Comparison of ENCODE assay signal across 6 fruit fly cellular contexts in genomic region chrX:10805651-10806191, dm6.
TF ChIP-seq lines count a peak whose summit lies in the region.

No protein-coding gene starts in this region.

- TF ChIP-seq CTCF in whole organism, embryonic (GFP tag; optimal IDR thresholded peaks at IDR 0.05; lab: Kevin White, UChicago): no peak

TF ChIP-seq in whole organism, 6 proteins besides CTCF, POLR2A, EP300 and RAD21:
- TF ChIP-seq Dll (optimal IDR thresholded peaks at IDR 0.05; lab: Kevin White, UChicago): peak; percentile 71
- no peak for TF ChIP-seq usp (GFP tag; optimal IDR thresholded peaks at IDR 0.05; lab: Kevin White, UChicago)
- TF ChIP-seq EcR (GFP tag; optimal IDR thresholded peaks at IDR 0.05; lab: Kevin White, UChicago): no peak

TF ChIP-seq in whole organism, adult, 20 proteins besides CTCF, POLR2A, EP300 and RAD21:
- no peak for TF ChIP-seq CG33017 (tag; optimal IDR thresholded peaks at IDR 0.05; lab: Kevin White, UChicago)
- TF ChIP-seq Clk (GFP tag; optimal IDR thresholded peaks at IDR 0.05; lab: Kevin White, UChicago): no peak
- no peak for TF ChIP-seq CG7045 (GFP tag; optimal IDR thresholded peaks at IDR 0.05; lab: Kevin White, UChicago)
- no peak for TF ChIP-seq CG12768 (GFP tag; optimal IDR thresholded peaks at IDR 0.05; lab: Kevin White, UChicago)
- peak; percentile 90 for TF ChIP-seq tj (GFP tag; optimal IDR thresholded peaks at IDR 0.05; lab: Kevin White, UChicago)
- TF ChIP-seq pad (GFP tag; optimal IDR thresholded peaks at IDR 0.05; lab: Kevin White, UChicago): peak; percentile 82
- TF ChIP-seq bab1 (GFP tag; optimal IDR thresholded peaks at IDR 0.05; lab: Kevin White, UChicago): no peak
- peak; percentile 76 for TF ChIP-seq kay (GFP tag; lab: Kevin White, UChicago; ENCODE audit: borderline replicate concordance)
- TF ChIP-seq CG1620 (GFP tag; optimal IDR thresholded peaks at IDR 0.05; lab: Kevin White, UChicago): no peak
- TF ChIP-seq ovo (GFP tag; optimal IDR thresholded peaks at IDR 0.05; lab: Kevin White, UChicago): peak; percentile 94
- TF ChIP-seq CG14711 (tag; optimal IDR thresholded peaks at IDR 0.05; lab: Kevin White, UChicago): peak; percentile 88
- TF ChIP-seq cnc (optimal IDR thresholded peaks at IDR 0.05; lab: Kevin White, UChicago): no peak
- no peak for TF ChIP-seq CG5204 (GFP tag; optimal IDR thresholded peaks at IDR 0.05; lab: Kevin White, UChicago)
- TF ChIP-seq cic (GFP tag; optimal IDR thresholded peaks at IDR 0.05; lab: Kevin White, UChicago): no peak
- TF ChIP-seq Mnt (GFP tag; optimal IDR thresholded peaks at IDR 0.05; lab: Kevin White, UChicago): peak; percentile 74

TF ChIP-seq in whole organism, embryonic, 481 proteins besides CTCF, POLR2A, EP300 and RAD21 (continues in another document):
- peak; percentile 55 for TF ChIP-seq Dref (GFP tag; IDR thresholded peaks at IDR 0.05; lab: Robert Waterston, UW)
- TF ChIP-seq ham (GFP tag; IDR thresholded peaks at IDR 0.05; lab: Robert Waterston, UW): no peak
- TF ChIP-seq CG7357 (GFP tag; IDR thresholded peaks at IDR 0.05; lab: Robert Waterston, UW): no peak
- TF ChIP-seq Scr (GFP tag; IDR thresholded peaks at IDR 0.05; lab: Robert Waterston, UW; ENCODE audit: partially characterized antibody): peak; percentile 63
- no peak for TF ChIP-seq CG8290 (GFP tag; optimal IDR thresholded peaks at IDR 0.05; lab: Kevin White, UChicago)
- TF ChIP-seq CG8290 (tag; optimal IDR thresholded peaks at IDR 0.05; lab: Kevin White, UChicago): peak in 1 of 2 experiments; percentile 6
- TF ChIP-seq bbx (GFP tag; IDR thresholded peaks at IDR 0.05; lab: Robert Waterston, UW; ENCODE audit: partially characterized antibody): peak; percentile 54
- TF ChIP-seq Trl (optimal IDR thresholded peaks at IDR 0.05; lab: Kevin White, UChicago): peak; percentile 66 to 82
- TF ChIP-seq Trl (GFP tag; optimal IDR thresholded peaks at IDR 0.05; lab: Kevin White, UChicago): no peak
- peak; percentile 59 for TF ChIP-seq amos (GFP tag; IDR thresholded peaks at IDR 0.05; lab: Robert Waterston, UW; ENCODE audit: partially characterized antibody)
- TF ChIP-seq CG16813 (GFP tag; IDR thresholded peaks at IDR 0.05; lab: Robert Waterston, UW; ENCODE audit: partially characterized antibody): peak; percentile 61
- TF ChIP-seq dm (GFP tag; optimal IDR thresholded peaks at IDR 0.05; lab: Kevin White, UChicago): peak; percentile 65
- peak; percentile 18 for TF ChIP-seq HmgZ (tag; optimal IDR thresholded peaks at IDR 0.05; lab: Kevin White, UChicago)
- TF ChIP-seq en (GFP tag; optimal IDR thresholded peaks at IDR 0.05; lab: Kevin White, UChicago): no peak
- no peak for TF ChIP-seq CG13894 (tag; optimal IDR thresholded peaks at IDR 0.05; lab: Kevin White, UChicago)
- TF ChIP-seq CG1024 (GFP tag; IDR thresholded peaks at IDR 0.05; lab: Robert Waterston, UW): no peak
- no peak for TF ChIP-seq odd (GFP tag; optimal IDR thresholded peaks at IDR 0.05; lab: Kevin White, UChicago)
- peak; percentile 29 for TF ChIP-seq Deaf1 (tag; optimal IDR thresholded peaks at IDR 0.05; lab: Kevin White, UChicago)

TF ChIP-seq in whole organism, prepupa, 60 proteins besides CTCF, POLR2A, EP300 and RAD21 (continues in another document):
- TF ChIP-seq ss (GFP tag; optimal IDR thresholded peaks at IDR 0.05; lab: Kevin White, UChicago) (peak; percentile 94), pdm3 (GFP tag; optimal IDR thresholded peaks at IDR 0.05; lab: Kevin White, UChicago) (peak; percentile 54), Sox102F (GFP tag; optimal IDR thresholded peaks at IDR 0.05; lab: Kevin White, UChicago) (peak; percentile 75), fd59A (GFP tag; optimal IDR thresholded peaks at IDR 0.05; lab: Kevin White, UChicago) (peak; percentile 39), CG9139 (GFP tag; optimal IDR thresholded peaks at IDR 0.05; lab: Kevin White, UChicago) (peak; percentile 93), CG3919 (GFP tag; optimal IDR thresholded peaks at IDR 0.05; lab: Kevin White, UChicago) (peak; percentile 40), Hr38 (GFP tag; optimal IDR thresholded peaks at IDR 0.05; lab: Kevin White, UChicago) (no peak), spab (GFP tag; optimal IDR thresholded peaks at IDR 0.05; lab: Kevin White, UChicago) (peak; percentile 83), Eip93F (GFP tag; optimal IDR thresholded peaks at IDR 0.05; lab: Kevin White, UChicago) (no peak), CG10631 (GFP tag; optimal IDR thresholded peaks at IDR 0.05; lab: Kevin White, UChicago) (peak; percentile 11), CG15336 (GFP tag; IDR thresholded peaks at IDR 0.05; lab: Robert Waterston, UW) (peak; percentile 50), svp (GFP tag; lab: Kevin White, UChicago) (peak; percentile 76), Smox (GFP tag; optimal IDR thresholded peaks at IDR 0.05; lab: Kevin White, UChicago) (peak; percentile 47), CG10669 (GFP tag; optimal IDR thresholded peaks at IDR 0.05; lab: Kevin White, UChicago) (peak; percentile 76), Ets21C (GFP tag; optimal IDR thresholded peaks at IDR 0.05; lab: Kevin White, UChicago) (no peak), esn (GFP tag; optimal IDR thresholded peaks at IDR 0.05; lab: Kevin White, UChicago) (peak; percentile 42), CG6808 (GFP tag; optimal IDR thresholded peaks at IDR 0.05; lab: Kevin White, UChicago) (peak; percentile 90), CG1621 (tag; optimal IDR thresholded peaks at IDR 0.05; lab: Kevin White, UChicago) (peak; percentile 85), fd85E (GFP tag; optimal IDR thresholded peaks at IDR 0.05; lab: Kevin White, UChicago) (no peak), Blimp-1 (GFP tag; optimal IDR thresholded peaks at IDR 0.05; lab: Kevin White, UChicago) (peak; percentile 95)

TF ChIP-seq in whole organism, pupa, 21 proteins besides CTCF, POLR2A, EP300 and RAD21:
- TF ChIP-seq CG32121 (GFP tag; IDR thresholded peaks at IDR 0.05; lab: Robert Waterston, UW) (peak; percentile 83), CG12605 (GFP tag; IDR thresholded peaks at IDR 0.05; lab: Robert Waterston, UW) (peak; percentile 93), rn (GFP tag; IDR thresholded peaks at IDR 0.05; lab: Robert Waterston, UW) (peak; percentile 57; the same call in 1 of the 2 replicates), CG10348 (GFP tag; IDR thresholded peaks at IDR 0.05; lab: Robert Waterston, UW) (no peak), D1 (tag; optimal IDR thresholded peaks at IDR 0.05; lab: Kevin White, UChicago) (peak; percentile 50), CG8159 (tag; optimal IDR thresholded peaks at IDR 0.05; lab: Kevin White, UChicago) (peak; percentile 81), CG9948 (tag; optimal IDR thresholded peaks at IDR 0.05; lab: Kevin White, UChicago) (peak; percentile 47), Snoo (tag; optimal IDR thresholded peaks at IDR 0.05; lab: Kevin White, UChicago) (peak; percentile 72), CG14655 (GFP tag; optimal IDR thresholded peaks at IDR 0.05; lab: Kevin White, UChicago) (peak; percentile 69), CG15710 (tag; optimal IDR thresholded peaks at IDR 0.05; lab: Kevin White, UChicago) (peak; percentile 80), Ets98B (GFP tag; IDR thresholded peaks at IDR 0.05; lab: Robert Waterston, UW) (peak; percentile 74), CG8301 (tag; optimal IDR thresholded peaks at IDR 0.05; lab: Kevin White, UChicago) (peak; percentile 50), Pif1B (GFP tag; optimal IDR thresholded peaks at IDR 0.05; lab: Kevin White, UChicago) (peak; percentile 80), CG13204 (GFP tag; optimal IDR thresholded peaks at IDR 0.05; lab: Kevin White, UChicago) (peak; percentile 83), gl (tag; optimal IDR thresholded peaks at IDR 0.05; lab: Kevin White, UChicago) (peak; percentile 95), Pif1A (GFP tag; optimal IDR thresholded peaks at IDR 0.05; lab: Kevin White, UChicago) (peak; percentile 81), CG4496 (GFP tag; IDR thresholded peaks at IDR 0.05; lab: Robert Waterston, UW) (peak; percentile 92), EcR (GFP tag; optimal IDR thresholded peaks at IDR 0.05; lab: Kevin White, UChicago) (peak; percentile 63), fd96Ca (GFP tag; IDR thresholded peaks at IDR 0.05; lab: Robert Waterston, UW) (peak; percentile 76; the same call in 2 of the 3 replicates), CG17806 (tag; optimal IDR thresholded peaks at IDR 0.05; lab: Kevin White, UChicago) (peak; percentile 69), CG34367 (tag; optimal IDR thresholded peaks at IDR 0.05; lab: Kevin White, UChicago) (peak; percentile 80)

TF ChIP-seq in whole organism, wandering third instar larva, 38 proteins besides CTCF, POLR2A, EP300 and RAD21 (continues in another document):
- TF ChIP-seq dl (GFP tag; optimal IDR thresholded peaks at IDR 0.05; lab: Kevin White, UChicago; ENCODE audit: insufficient read depth in 1 of 2, partially characterized antibody in 2 of 2) (peak; percentile 65 to 73), Dfd (GFP tag; optimal IDR thresholded peaks at IDR 0.05; lab: Kevin White, UChicago) (no peak), br (GFP tag; optimal IDR thresholded peaks at IDR 0.05; lab: Kevin White, UChicago) (peak; percentile 51), dsf (GFP tag; optimal IDR thresholded peaks at IDR 0.05; lab: Kevin White, UChicago; ENCODE audit: borderline replicate concordance) (no peak), psq (GFP tag; optimal IDR thresholded peaks at IDR 0.05; lab: Kevin White, UChicago) (peak; percentile 95), dmrt93B (GFP tag; optimal IDR thresholded peaks at IDR 0.05; lab: Kevin White, UChicago) (peak; percentile 17), foxo (GFP tag; optimal IDR thresholded peaks at IDR 0.05; lab: Kevin White, UChicago) (peak in 1 of 2 experiments; percentile 13), Jra (GFP tag; optimal IDR thresholded peaks at IDR 0.05; lab: Kevin White, UChicago) (peak; percentile 23), tai (GFP tag; optimal IDR thresholded peaks at IDR 0.05; lab: Kevin White, UChicago) (no peak), OdsH (GFP tag; optimal IDR thresholded peaks at IDR 0.05; lab: Kevin White, UChicago) (peak; percentile 11), pan (optimal IDR thresholded peaks at IDR 0.05; lab: Kevin White, UChicago) (no peak), Hnf4 (GFP tag; optimal IDR thresholded peaks at IDR 0.05; lab: Kevin White, UChicago) (peak; percentile 13), fru (GFP tag; optimal IDR thresholded peaks at IDR 0.05; lab: Kevin White, UChicago) (peak; percentile 10), Dif (GFP tag; optimal IDR thresholded peaks at IDR 0.05; lab: Kevin White, UChicago; ENCODE audit: partially characterized antibody) (peak; percentile 63), Abd-B (GFP tag; optimal IDR thresholded peaks at IDR 0.05; lab: Kevin White, UChicago) (no peak), HLH106 (tag; optimal IDR thresholded peaks at IDR 0.05; lab: Kevin White, UChicago) (peak; percentile 7), Mio (GFP tag; optimal IDR thresholded peaks at IDR 0.05; lab: Kevin White, UChicago) (peak; percentile 6), Myc (optimal IDR thresholded peaks at IDR 0.05; lab: Kevin White, UChicago) (no peak), h (GFP tag; optimal IDR thresholded peaks at IDR 0.05; lab: Kevin White, UChicago) (peak; percentile 83), woc (GFP tag; optimal IDR thresholded peaks at IDR 0.05; lab: Kevin White, UChicago) (no peak), ey (GFP tag; optimal IDR thresholded peaks at IDR 0.05; lab: Kevin White, UChicago) (no peak), Vsx2 (GFP tag; optimal IDR thresholded peaks at IDR 0.05; lab: Kevin White, UChicago; ENCODE audit: partially characterized antibody) (peak; percentile 96), GATAd (GFP tag; optimal IDR thresholded peaks at IDR 0.05; lab: Kevin White, UChicago) (no peak)
